Fruit fly (Drosophila melanogaster) whole organism, embryonic: ENCODE data around the gene CG14615.

Source experiments
- Aef1 ChIP-seq: fragments of 200-800 bp; sonication (Bioruptor generic); IDR thresholded peaks from 3 replicates; pipeline ENCODE4 v1.3.6; 2022; ENCODE audit warnings: missing biosample characterization, missing genetic modification characterization
- BEAF-32 ChIP-seq: fragments of 200-800 bp; sonication (Bioruptor generic); optimal IDR thresholded peaks from 3 replicates; lab custom pipeline; 2017; ENCODE audit warnings: missing biosample characterization, missing genetic modification characterization, mild to moderate bottlenecking, moderate library complexity, missing genetic modification reagents
- CG10321 ChIP-seq: fragments of 200-800 bp; sonication (Bioruptor generic); IDR thresholded peaks from 2 replicates; pipeline ENCODE4 v1.3.6; 2022; ENCODE audit warnings: missing biosample characterization, missing genetic modification characterization
- CG10543 ChIP-seq: fragments of 200-800 bp; sonication (Bioruptor generic); optimal IDR thresholded peaks from 3 replicates; lab custom pipeline; 2017; ENCODE audit warnings: missing biosample characterization, mild to moderate bottlenecking, missing genetic modification characterization, moderate library complexity
- CG10979 ChIP-seq: fragments of 200-800 bp; sonication (Bioruptor generic); optimal IDR thresholded peaks from 2 replicates; lab custom pipeline; 2018; ENCODE audit warnings: missing biosample characterization, mild to moderate bottlenecking, missing genetic modification characterization, moderate library complexity
- CG13424 ChIP-seq: fragments of 200-800 bp; sonication (Bioruptor generic); optimal IDR thresholded peaks from 2 replicates; lab custom pipeline; 2019; ENCODE audit warnings: missing biosample characterization, mild to moderate bottlenecking, missing genetic modification characterization, moderate library complexity
- CG15011 ChIP-seq: fragments of 200-800 bp; sonication (Bioruptor generic); optimal IDR thresholded peaks from 3 replicates; lab custom pipeline; 2018; ENCODE audit warnings: missing biosample characterization, mild to moderate bottlenecking, missing genetic modification characterization
- CG1602 ChIP-seq: fragments of 200-800 bp; sonication (Bioruptor generic); optimal IDR thresholded peaks from 3 replicates; lab custom pipeline; 2016; ENCODE audit warnings: missing biosample characterization, missing genetic modification characterization
- CG1832 ChIP-seq: fragments of 200-800 bp; sonication (Bioruptor generic); optimal IDR thresholded peaks from 2 replicates; lab custom pipeline; 2017; ENCODE audit warnings: missing biosample characterization, mild to moderate bottlenecking, missing genetic modification characterization, inconsistent platforms
- CG34224 ChIP-seq: fragments of 200-800 bp; sonication (Bioruptor generic); IDR thresholded peaks from 3 replicates; pipeline ENCODE4 v1.3.6; 2022; ENCODE audit warnings: missing biosample characterization, missing genetic modification characterization; ENCODE audit not compliant: partially characterized antibody
- CG3995 ChIP-seq: fragments of 200-800 bp; sonication (Bioruptor generic); optimal IDR thresholded peaks from 3 replicates; lab custom pipeline; 2016; ENCODE audit warnings: missing biosample characterization, missing genetic modification characterization
- CG4360 ChIP-seq: fragments of 200-800 bp; sonication (Bioruptor generic); IDR thresholded peaks from 2 replicates; pipeline ENCODE4 v1.3.6; 2022; ENCODE audit warnings: missing biosample characterization, missing genetic modification characterization
- CG6272 ChIP-seq: fragments of 200-800 bp; sonication (Bioruptor generic); IDR thresholded peaks from 2 replicates; pipeline ENCODE4 v1.3.6; 2022; ENCODE audit warnings: missing biosample characterization, missing genetic modification characterization
- CG6813 ChIP-seq: fragments of 200-800 bp; sonication (Bioruptor generic); optimal IDR thresholded peaks from 2 replicates; lab custom pipeline; 2017; ENCODE audit warnings: missing biosample characterization, missing genetic modification characterization, mild to moderate bottlenecking, moderate library complexity, missing genetic modification reagents
- CG8290 ChIP-seq, 3 experiments: fragments of 200-800 bp; sonication (Bioruptor generic); optimal IDR thresholded peaks; 2 replicates each; lab custom pipeline; 2016 to 2019; ENCODE audit warnings: missing biosample characterization in 3 of 3, missing genetic modification characterization in 3 of 3, mild to moderate bottlenecking in 2 of 3, moderate library complexity in 1 of 3
- CG8359 ChIP-seq: fragments of 200-800 bp; sonication (Bioruptor generic); optimal IDR thresholded peaks from 2 replicates; lab custom pipeline; 2017; ENCODE audit warnings: missing biosample characterization, mild to moderate bottlenecking, missing genetic modification characterization, borderline replicate concordance
- CG8478 ChIP-seq: fragments of >200 bp; optimal IDR thresholded peaks from 2 replicates; lab custom pipeline; 2018
- CG9797 ChIP-seq: fragments of 200-800 bp; sonication (Bioruptor generic); optimal IDR thresholded peaks from 3 replicates; lab custom pipeline; 2018; ENCODE audit warnings: missing biosample characterization, mild to moderate bottlenecking, missing genetic modification characterization
- Dp ChIP-seq: fragments of 200-800 bp; sonication (Bioruptor generic); optimal IDR thresholded peaks from 2 replicates; lab custom pipeline; 2018; ENCODE audit warnings: missing biosample characterization, mild to moderate bottlenecking, missing genetic modification characterization, moderate library complexity
- Drgx ChIP-seq: fragments of 200-800 bp; sonication (Bioruptor generic); IDR thresholded peaks from 2 replicates; pipeline ENCODE4 v1.3.6; 2022; ENCODE audit warnings: missing biosample characterization, missing genetic modification characterization
- ERR ChIP-seq: fragments of 200-800 bp; sonication (Bioruptor generic); optimal IDR thresholded peaks from 2 replicates; lab custom pipeline; 2016; ENCODE audit warnings: missing biosample characterization, missing genetic modification characterization
- HHEX ChIP-seq: fragments of 200-800 bp; sonication (Bioruptor generic); optimal IDR thresholded peaks from 3 replicates; lab custom pipeline; 2017; ENCODE audit warnings: missing biosample characterization, mild to moderate bottlenecking, missing genetic modification characterization, missing genetic modification reagents
- Kr ChIP-seq: fragments of 200-800 bp; sonication (Bioruptor generic); optimal IDR thresholded peaks from 2 replicates; lab custom pipeline; 2017; ENCODE audit warnings: missing biosample characterization, mild to moderate bottlenecking, missing genetic modification characterization
- Med ChIP-seq: fragments of 200-800 bp; sonication (Bioruptor generic); peaks from one replicate; lab custom pipeline; 2016; ENCODE audit warnings: missing biosample characterization, missing genetic modification characterization, mild to moderate bottlenecking, inconsistent platforms, moderate library complexity
- Nf-YC ChIP-seq: fragments of 200-800 bp; optimal IDR thresholded peaks from 3 replicates; lab custom pipeline; 2019; ENCODE audit warnings: missing biosample characterization, mild to moderate bottlenecking, missing genetic modification characterization, moderate library complexity
- Optix ChIP-seq: fragments of 200-800 bp; sonication (Bioruptor generic); IDR thresholded peaks from 3 replicates; pipeline ENCODE4 v1.3.6; 2022; ENCODE audit warnings: missing biosample characterization, missing genetic modification characterization
- Pdp1 ChIP-seq, 2 experiments: fragments of 200-800 bp; sonication (Bioruptor generic); optimal IDR thresholded peaks; 3 replicates each; lab custom pipeline; 2016; ENCODE audit warnings: missing biosample characterization in 2 of 2, missing genetic modification characterization in 2 of 2, mild to moderate bottlenecking in 1 of 2, moderate library complexity in 1 of 2
- Sox102F ChIP-seq: fragments of 200-800 bp; sonication (Bioruptor generic); optimal IDR thresholded peaks from 2 replicates; lab custom pipeline; 2018; ENCODE audit warnings: missing biosample characterization, mild to moderate bottlenecking, missing genetic modification characterization, moderate library complexity
- ac ChIP-seq: fragments of 200-800 bp; sonication (Bioruptor generic); optimal IDR thresholded peaks from 3 replicates; lab custom pipeline; 2017; ENCODE audit warnings: missing biosample characterization, mild to moderate bottlenecking, missing genetic modification characterization
- cg ChIP-seq: fragments of 200-800 bp; sonication (Bioruptor generic); optimal IDR thresholded peaks from 3 replicates; lab custom pipeline; 2019; ENCODE audit warnings: missing biosample characterization, mild to moderate bottlenecking, missing genetic modification characterization, moderate library complexity
- chinmo ChIP-seq: fragments of 200-800 bp; sonication (Bioruptor generic); IDR thresholded peaks from 4 replicates; pipeline ENCODE4 v1.3.6; 2022; ENCODE audit warnings: missing biosample characterization, missing genetic modification characterization; ENCODE audit not compliant: partially characterized antibody
- crol ChIP-seq: fragments of 200-800 bp; sonication (Bioruptor generic); IDR thresholded peaks from 2 replicates; pipeline ENCODE4 v1.3.6; 2022; ENCODE audit warnings: missing biosample characterization, missing genetic modification characterization
- eve ChIP-seq, 2 experiments: fragments of >200 bp; optimal IDR thresholded peaks; 2 replicates each; lab custom pipeline; 2017; ENCODE audit warnings: missing biosample characterization in 2 of 2, missing genetic modification characterization in 2 of 2
- ftz-f1 ChIP-seq: fragments of 200-800 bp; sonication (Bioruptor generic); optimal IDR thresholded peaks from 2 replicates; lab custom pipeline; 2016; ENCODE audit warnings: missing biosample characterization, missing genetic modification characterization
- gfzf ChIP-seq: fragments of 200-800 bp; sonication (Bioruptor generic); optimal IDR thresholded peaks from 2 replicates; lab custom pipeline; 2016; ENCODE audit warnings: missing biosample characterization, mild to moderate bottlenecking, missing genetic modification characterization, moderate library complexity
- kah ChIP-seq: fragments of 200-800 bp; sonication (Bioruptor generic); optimal IDR thresholded peaks from 2 replicates; lab custom pipeline; 2018; ENCODE audit warnings: missing biosample characterization, mild to moderate bottlenecking, missing genetic modification characterization
- kni ChIP-seq: fragments of 200-800 bp; sonication (Bioruptor generic); optimal IDR thresholded peaks from 3 replicates; lab custom pipeline; 2017; ENCODE audit warnings: mild to moderate bottlenecking, missing biosample characterization, missing genetic modification reagents, missing genetic modification characterization
- knrl ChIP-seq: fragments of 200-800 bp; sonication (Bioruptor generic); IDR thresholded peaks from 3 replicates; pipeline ENCODE4 v1.3.6; 2022; ENCODE audit warnings: missing biosample characterization, missing genetic modification characterization; ENCODE audit not compliant: partially characterized antibody
- onecut ChIP-seq: fragments of 200-800 bp; sonication (Bioruptor generic); IDR thresholded peaks from 2 replicates; pipeline ENCODE4 v1.3.6; 2022; ENCODE audit warnings: missing biosample characterization, missing genetic modification characterization
- pzg ChIP-seq: fragments of 200-800 bp; sonication (Bioruptor generic); optimal IDR thresholded peaks from 3 replicates; lab custom pipeline; 2018; ENCODE audit warnings: missing biosample characterization, mild to moderate bottlenecking, missing genetic modification characterization, moderate library complexity
- sd ChIP-seq: fragments of 200-800 bp; sonication (Bioruptor generic); optimal IDR thresholded peaks from 3 replicates; lab custom pipeline; 2018; ENCODE audit warnings: missing biosample characterization, mild to moderate bottlenecking, missing genetic modification characterization, moderate library complexity
- stwl ChIP-seq: fragments of 200-800 bp; sonication (Bioruptor generic); optimal IDR thresholded peaks from 3 replicates; lab custom pipeline; 2018; ENCODE audit warnings: missing biosample characterization, mild to moderate bottlenecking, missing genetic modification characterization, moderate library complexity
- sug ChIP-seq: fragments of 200-800 bp; optimal IDR thresholded peaks from 2 replicates; lab custom pipeline; 2019; ENCODE audit warnings: missing biosample characterization, mild to moderate bottlenecking, missing genetic modification characterization, moderate library complexity
- unc-4 ChIP-seq: fragments of 200-800 bp; sonication (Bioruptor generic); IDR thresholded peaks from 2 replicates; pipeline ENCODE4 v1.3.6; 2022; ENCODE audit warnings: missing biosample characterization, missing genetic modification characterization; ENCODE audit not compliant: partially characterized antibody

CG14615 gene

DNA sequence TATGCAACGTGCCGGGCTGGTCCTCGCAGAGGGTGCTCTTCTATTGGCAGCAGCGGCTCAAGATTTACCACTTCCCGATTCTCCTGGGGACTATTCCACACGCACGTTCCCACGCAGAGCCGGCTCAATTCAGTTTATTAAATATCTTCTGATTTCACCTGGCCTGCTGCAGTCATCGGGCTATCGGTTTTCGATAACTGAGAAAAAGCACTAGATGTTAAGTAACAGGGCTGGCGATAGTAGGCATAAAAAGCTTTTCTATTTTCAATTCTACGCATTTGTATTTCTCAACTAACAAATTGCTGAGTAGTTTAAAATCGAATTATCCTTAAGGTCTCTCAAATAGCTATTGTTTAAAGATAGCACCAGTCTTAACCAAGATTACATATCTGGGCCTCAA, 22.5 kb upstream of the CG14615 start, which contains the start of gene CG14613 (continued):
- TF ChIP-seq CG34224 (GFP tag; lab: Robert Waterston, UW) (0 out of 3 replicates have a peak, but pooled peaks have one; percentile 22), Dp (GFP tag; lab: Kevin White, UChicago) (peak; percentile 5), CG15011 (GFP tag; lab: Kevin White, UChicago) (no peak), CG6813 (GFP tag; lab: Kevin White, UChicago) (no peak), pzg (GFP tag; lab: Kevin White, UChicago) (peak; percentile 30), unc-4 (0 out of 2 replicates have a peak, but pooled peaks have one; percentile 36), BEAF-32 (GFP tag; lab: Kevin White, UChicago) (peak; percentile 30), CG10979 (tag; lab: Kevin White, UChicago) (no peak)
- TF ChIP-seq, all 482 proteins: peak for 18

DNA sequence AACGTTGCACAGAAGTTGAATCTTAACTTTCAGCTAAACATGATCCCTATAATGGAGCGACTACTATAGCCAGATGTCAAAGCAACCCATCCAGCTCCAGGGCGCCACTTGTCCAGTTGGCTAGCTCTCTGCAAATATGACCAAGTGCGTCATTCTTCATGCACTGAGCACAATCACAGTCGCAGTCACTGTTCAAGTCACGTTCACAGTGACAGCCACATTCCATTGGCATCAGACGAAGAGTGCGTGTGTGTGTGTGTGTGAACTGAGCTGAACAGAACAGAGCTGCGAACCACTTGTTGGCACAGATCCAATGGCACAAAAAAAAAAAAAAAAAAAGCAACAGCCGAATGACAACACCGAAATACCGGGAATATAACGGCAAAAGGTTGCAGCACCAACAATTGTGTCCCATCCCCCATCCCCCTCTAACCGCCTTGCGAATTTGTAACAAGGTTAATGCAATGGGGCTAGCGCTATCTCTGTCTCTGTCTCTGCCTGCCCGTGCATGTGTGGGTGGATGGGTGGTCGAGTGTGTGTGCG, 12.0 kb upstream of the CG14615 start:
- TF ChIP-seq knrl (0 out of 3 replicates have a peak, but pooled peaks have one; percentile 10), cg (peak; percentile 50), Sox102F (GFP tag; lab: Kevin White, UChicago) (no peak), CG13424 (tag; lab: Kevin White, UChicago) (no peak), stwl (peak; percentile 2), Drgx (GFP tag; lab: Robert Waterston, UW) (peak; percentile 42; the same call in 1 of the 2 replicates), CG8359 (GFP tag; lab: Kevin White, UChicago) (no peak), kah (GFP tag; lab: Kevin White, UChicago) (peak; percentile 28), chinmo (GFP tag; lab: Robert Waterston, UW) (0 out of 4 replicates have a peak, but pooled peaks have one; percentile 59), CG3995 (GFP tag; lab: Kevin White, UChicago) (peak; percentile 96), CG8478 (lab: Kevin White, UChicago) (peak; percentile 35)

DNA sequence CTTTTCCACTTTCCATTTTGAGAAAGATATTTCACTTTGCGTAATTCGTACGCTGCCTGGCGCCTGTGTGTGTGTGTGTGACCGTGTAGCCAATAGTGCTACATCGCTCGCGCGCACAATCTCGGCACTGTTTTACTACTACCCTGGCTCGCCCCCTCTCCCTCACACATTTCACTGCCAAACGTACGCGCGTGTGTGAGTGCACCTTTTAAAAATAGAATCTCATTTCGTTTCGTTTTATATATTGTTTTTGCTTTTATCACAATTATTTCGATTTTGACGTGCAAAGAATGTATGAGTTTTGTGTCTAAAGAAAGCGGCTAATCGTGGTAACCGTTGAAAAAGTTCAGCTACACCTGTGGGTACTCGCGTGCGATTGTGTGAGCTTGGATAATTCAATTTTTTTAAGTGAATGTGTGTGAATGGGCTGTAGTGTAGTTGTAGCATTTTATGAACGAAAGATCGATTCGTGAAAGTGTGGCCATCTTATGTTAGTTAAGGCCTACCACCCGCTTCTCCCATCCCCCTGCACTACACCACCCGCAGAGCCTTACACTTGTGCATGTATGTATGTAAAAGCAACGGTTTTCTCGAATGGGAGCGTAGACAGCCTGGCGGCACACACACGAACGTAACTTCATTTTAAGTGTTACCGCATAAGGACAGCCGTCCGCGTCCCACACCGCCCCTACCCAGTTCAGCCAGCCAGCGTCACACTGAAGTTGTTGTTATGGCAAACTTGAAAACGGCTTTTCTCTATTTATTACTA, 7.1 kb upstream of the CG14615 start:
- TF ChIP-seq Aef1 (no peak), Kr (GFP tag; lab: Kevin White, UChicago) (no peak), Nf-YC (tag; lab: Kevin White, UChicago) (peak; percentile 52), CG10321 (GFP tag; lab: Robert Waterston, UW) (peak; percentile 84), eve (GFP tag; optimal IDR thresholded peaks at IDR 0.05; lab: Kevin White, UChicago) (no peak), HHEX (GFP tag; lab: Kevin White, UChicago) (no peak), sd (tag; lab: Kevin White, UChicago) (peak; percentile 58), CG8290 (GFP tag; optimal IDR thresholded peaks at IDR 0.05; lab: Kevin White, UChicago) (no peak), CG8290 (tag; optimal IDR thresholded peaks at IDR 0.05; lab: Kevin White, UChicago) (peak in 1 of 2 experiments; percentile 12), Pdp1 (GFP tag; optimal IDR thresholded peaks at IDR 0.05; lab: Kevin White, UChicago) (peak in 1 of 2 experiments; percentile 83), gfzf (GFP tag; lab: Kevin White, UChicago) (peak; percentile 16), ERR (peak; percentile 0), CG10543 (peak; percentile 40), CG1832 (GFP tag; lab: Kevin White, UChicago) (peak; percentile 78), CG9797 (GFP tag; lab: Kevin White, UChicago) (peak; percentile 21), crol (GFP tag; lab: Robert Waterston, UW) (peak; percentile 71), kni (peak; percentile 48), sug (tag; lab: Kevin White, UChicago) (peak; percentile 54), CG8478 (lab: Kevin White, UChicago) (peak; percentile 10), CG4360 (peak; percentile 46; the same call in 1 of the 2 replicates), Optix (GFP tag; lab: Robert Waterston, UW) (no peak), CG6272 (no peak), ac (no peak), onecut (GFP tag; lab: Robert Waterston, UW) (peak; percentile 67), CG1602 (no peak), ftz-f1 (peak; percentile 28), Med (GFP tag; lab: Kevin White, UChicago) (peak; percentile 73)
